Worm (Caenorhabditis elegans): ENCODE data around the gene sams-1.

The sams-1 gene

DNA sequence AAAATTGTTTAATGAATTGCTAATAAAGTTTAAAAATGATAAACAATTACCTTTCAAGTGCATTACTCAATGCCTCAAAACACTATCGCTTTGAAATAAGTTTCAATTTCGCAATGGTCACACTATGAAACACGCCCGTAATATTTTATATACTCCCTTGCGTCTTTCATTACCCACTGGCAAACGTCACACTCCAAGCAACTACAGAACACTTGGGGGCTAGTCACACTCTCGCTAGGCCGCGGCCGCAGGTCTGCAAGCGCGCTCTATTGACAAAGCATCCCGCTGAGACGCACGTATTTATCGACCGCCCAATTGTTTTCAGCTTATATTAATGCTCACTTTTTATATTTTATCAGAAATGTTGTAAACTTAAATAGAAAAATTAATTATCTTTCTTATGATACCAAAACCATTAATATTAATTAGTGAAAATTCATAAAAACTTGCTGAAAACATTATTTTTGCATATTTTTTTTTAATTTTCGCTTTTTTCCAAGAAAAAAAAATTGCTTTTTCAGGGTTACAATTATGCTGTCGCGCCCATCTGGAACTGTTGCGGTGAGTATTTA is 52.2 kb downstream of the sams-1 start, which contains the start of the genes nmat-1 and ucr-2.1 (continued):
- no peak; the same call in 1 of the 2 replicates for TF ChIP-seq T26A8.4 (GFP tag; IDR thresholded peaks at IDR 0.05)
- TF ChIP-seq lin-1 (GFP tag; IDR thresholded peaks at IDR 0.05) = no peak
- TF ChIP-seq fkh-10 (GFP tag; optimal IDR thresholded peaks at IDR 0.05) = no peak
- TF ChIP-seq jun-1 (tag; optimal IDR thresholded peaks at IDR 0.05) = no peak
- no peak for TF ChIP-seq ces-1 (GFP tag; optimal IDR thresholded peaks at IDR 0.05)
- no peak for TF ChIP-seq nhr-25 (tag; optimal IDR thresholded peaks at IDR 0.05; ENCODE audit: borderline replicate concordance, insufficient read depth)
- TF ChIP-seq Y5F2A.4 (GFP tag; optimal IDR thresholded peaks at IDR 0.05) = no peak
- no peak for TF ChIP-seq ceh-62 (tag; optimal IDR thresholded peaks at IDR 0.05)
- no peak for TF ChIP-seq lin-15B (tag; optimal IDR thresholded peaks at IDR 0.05)
- TF ChIP-seq aly-2 (tag; optimal IDR thresholded peaks at IDR 0.05) = no peak
- no peak for TF ChIP-seq ctbp-1 (GFP tag; IDR thresholded peaks at IDR 0.05)
- no peak for TF ChIP-seq zip-11 (GFP tag; IDR thresholded peaks at IDR 0.05)
- TF ChIP-seq php-3 (GFP tag; IDR thresholded peaks at IDR 0.05) = peak; percentile 62
- peak; percentile 35 for TF ChIP-seq ztf-7 (tag; optimal IDR thresholded peaks at IDR 0.05)
- no peak for TF ChIP-seq saeg-2 (GFP tag; IDR thresholded peaks at IDR 0.05)
- TF ChIP-seq Y48G9A.11 (GFP tag; IDR thresholded peaks at IDR 0.05) = no peak
- no peak for TF ChIP-seq daf-19 (GFP tag; conservative IDR thresholded peaks at IDR 0.05)
- no peak for TF ChIP-seq nhr-10 (tag; optimal IDR thresholded peaks at IDR 0.05)
- peak; percentile 30 for TF ChIP-seq spr-3 (GFP tag; optimal IDR thresholded peaks at IDR 0.05)
- peak; percentile 79 for TF ChIP-seq rbr-2 (tag; optimal IDR thresholded peaks at IDR 0.05)
- no peak for TF ChIP-seq lin-29 (GFP tag; IDR thresholded peaks at IDR 0.05)
- TF ChIP-seq nhr-48 (tag; optimal IDR thresholded peaks at IDR 0.05) = peak; percentile 35
- no peak for TF ChIP-seq F49E8.2 (tag; optimal IDR thresholded peaks at IDR 0.05; ENCODE audit: borderline replicate concordance)

Data from whole organism, L4 larva.